Worm (Caenorhabditis elegans): Measurements from ENCODE around the gene nac-2.

The nac-2 gene

DNA sequence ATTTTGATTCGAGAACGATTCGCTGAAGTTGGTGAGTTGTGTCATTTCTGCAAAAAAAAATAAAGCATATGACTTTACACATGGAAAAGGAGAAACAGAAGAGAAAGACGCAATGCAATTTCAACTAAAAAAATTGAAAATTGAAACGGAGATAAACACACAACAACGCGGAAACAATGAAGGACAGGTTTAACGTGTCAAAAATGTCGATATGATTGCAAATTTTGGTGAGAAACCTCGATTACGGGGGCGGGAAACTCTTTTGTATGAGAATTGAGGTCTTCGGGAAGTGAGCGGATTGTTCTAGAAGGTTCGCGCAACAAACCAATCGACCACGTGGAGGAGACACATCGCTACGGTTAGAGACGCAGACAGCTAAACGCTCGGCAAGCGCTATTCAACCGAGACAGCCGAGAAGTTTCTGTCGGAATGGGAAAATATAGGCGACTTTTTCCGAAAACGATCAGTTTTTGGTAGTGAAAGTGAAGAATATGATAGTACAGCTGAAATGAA is 10.7 kb upstream of the nac-2 start, which contains the start of gene R107.5 (continued):
- no peak for TF ChIP-seq lin-15B (tag; optimal IDR thresholded peaks at IDR 0.05)
- TF ChIP-seq mxl-3 (GFP tag; optimal IDR thresholded peaks at IDR 0.05), result peak; percentile 97
- peak; percentile 92 for TF ChIP-seq set-16 (GFP tag; IDR thresholded peaks at IDR 0.05)
- TF ChIP-seq aha-1 (tag), result peak; percentile 99
- TF ChIP-seq nhr-102 (tag; optimal IDR thresholded peaks at IDR 0.05), result peak; percentile 94
- TF ChIP-seq dpl-1 (GFP tag; optimal IDR thresholded peaks at IDR 0.05), result peak; percentile 73
- TF ChIP-seq aly-2 (tag; optimal IDR thresholded peaks at IDR 0.05), result no peak
- peak; percentile 71 for TF ChIP-seq nhr-76 (tag; optimal IDR thresholded peaks at IDR 0.05)
- no peak for TF ChIP-seq skn-1 (tag; optimal IDR thresholded peaks at IDR 0.05)
- TF ChIP-seq jun-1 (tag; optimal IDR thresholded peaks at IDR 0.05), result peak; percentile 84
- TF ChIP-seq F37D6.2 (tag; optimal IDR thresholded peaks at IDR 0.05), result peak; percentile 82
- no peak for TF ChIP-seq lir-3 (tag; optimal IDR thresholded peaks at IDR 0.05)
- TF ChIP-seq mes-2 (tag; optimal IDR thresholded peaks at IDR 0.05; ENCODE audit: poor library complexity, severe bottlenecking), result peak; percentile 72
- 0 out of 2 replicates have a peak, but pooled peaks have one; percentile 38 for TF ChIP-seq tag-97 (GFP tag; IDR thresholded peaks at IDR 0.05)
- TF ChIP-seq mxl-2 (GFP tag; conservative IDR thresholded peaks at IDR 0.05), result peak; percentile 56; the same call in 1 of the 2 replicates
- TF ChIP-seq hif-1 (tag; optimal IDR thresholded peaks at IDR 0.05), result peak; percentile 66 to 86
- TF ChIP-seq madf-5 (GFP tag; IDR thresholded peaks at IDR 0.05), result peak; percentile 47 to 79; a peak in 2 of 4 replicates
- TF ChIP-seq vab-7 (GFP tag; IDR thresholded peaks at IDR 0.05), result peak; percentile 87
- TF ChIP-seq zfp-2 (tag; optimal IDR thresholded peaks at IDR 0.05), result peak; percentile 72
- peak; percentile 87 for TF ChIP-seq ctbp-1 (GFP tag; IDR thresholded peaks at IDR 0.05)
- TF ChIP-seq F44E2.7 (GFP tag; IDR thresholded peaks at IDR 0.05), result 0 out of 2 replicates have a peak, but pooled peaks have one; percentile 8
- TF ChIP-seq dve-1 (tag; optimal IDR thresholded peaks at IDR 0.05; ENCODE audit: insufficient read depth), result peak; percentile 94
- peak; percentile 81 for TF ChIP-seq nhr-41 (GFP tag; IDR thresholded peaks at IDR 0.05)
- TF ChIP-seq nhr-6 (tag; optimal IDR thresholded peaks at IDR 0.05), result peak; percentile 71
- peak; percentile 90 for TF ChIP-seq daf-19 (GFP tag; conservative IDR thresholded peaks at IDR 0.05)
- TF ChIP-seq ceh-20 (GFP tag; IDR thresholded peaks at IDR 0.05), result peak; percentile 99
- no peak for TF ChIP-seq attf-4 (tag; optimal IDR thresholded peaks at IDR 0.05)
- TF ChIP-seq pqm-1 (tag; optimal IDR thresholded peaks at IDR 0.05), result no peak
- peak; percentile 92 for TF ChIP-seq php-3 (GFP tag; IDR thresholded peaks at IDR 0.05)
- peak; percentile 90 for TF ChIP-seq saeg-2 (GFP tag; IDR thresholded peaks at IDR 0.05)
- TF ChIP-seq zfp-3 (GFP tag; conservative IDR thresholded peaks at IDR 0.05), result peak; percentile 97
- no peak for TF ChIP-seq egl-27 (tag; optimal IDR thresholded peaks at IDR 0.05)
- peak; percentile 99 for TF ChIP-seq hlh-11 (tag; optimal IDR thresholded peaks at IDR 0.05)
- peak; percentile 96 for TF ChIP-seq gei-8 (GFP tag; optimal IDR thresholded peaks at IDR 0.05)
- 0 out of 2 replicates have a peak, but pooled peaks have one; percentile 66 for TF ChIP-seq Y105C5A.15 (GFP tag; IDR thresholded peaks at IDR 0.05)
- TF ChIP-seq unc-62 (GFP tag; optimal IDR thresholded peaks at IDR 0.05 in 1 of 2), result peak in 1 of 2 experiments; percentile 84
- peak; percentile 12 for TF ChIP-seq unc-62 (tag; optimal IDR thresholded peaks at IDR 0.05)
- peak; percentile 87 for TF ChIP-seq D1046.2 (GFP tag; IDR thresholded peaks at IDR 0.05)
- TF ChIP-seq nhr-111 (GFP tag; optimal IDR thresholded peaks at IDR 0.05), result peak; percentile 97
- no peak for TF ChIP-seq fos-1 (tag; optimal IDR thresholded peaks at IDR 0.05)
- peak; percentile 77; the same call in 1 of the 2 replicates for TF ChIP-seq dmd-9 (GFP tag; IDR thresholded peaks at IDR 0.05)
- peak; percentile 82 for TF ChIP-seq T20F7.1 (GFP tag; optimal IDR thresholded peaks at IDR 0.05)
- TF ChIP-seq lin-38 (GFP tag; IDR thresholded peaks at IDR 0.05), result peak; percentile 81
- TF ChIP-seq ceh-32 (tag; optimal IDR thresholded peaks at IDR 0.05; ENCODE audit: poor library complexity), result peak; percentile 3
- TF ChIP-seq egl-43 (GFP tag; IDR thresholded peaks at IDR 0.05), result peak; percentile 92
- TF ChIP-seq Y5F2A.4 (GFP tag; optimal IDR thresholded peaks at IDR 0.05), result peak; percentile 88
- peak; percentile 83 for TF ChIP-seq lin-13 (GFP tag; optimal IDR thresholded peaks at IDR 0.05)
- peak; percentile 75 for TF ChIP-seq nhr-28 (tag; optimal IDR thresholded peaks at IDR 0.05)
- no peak for TF ChIP-seq ceh-62 (tag; optimal IDR thresholded peaks at IDR 0.05)
- peak; percentile 88 to 92 for TF ChIP-seq lsy-2 (tag; optimal IDR thresholded peaks at IDR 0.05)
- TF ChIP-seq nhr-11 (tag; optimal IDR thresholded peaks at IDR 0.05), result peak; percentile 93
